Fruit fly (Drosophila melanogaster) whole organism, larva: ENCODE measurements around the gene mib1.

Experiments
- noc ChIP-seq: fragments of 200-800 bp; sonication (Bioruptor generic); optimal IDR thresholded peaks from 3 replicates; lab custom pipeline; 2019; ENCODE audit warnings: missing biosample characterization, mild to moderate bottlenecking, missing genetic modification characterization, moderate library complexity

The mib1 gene

DNA sequence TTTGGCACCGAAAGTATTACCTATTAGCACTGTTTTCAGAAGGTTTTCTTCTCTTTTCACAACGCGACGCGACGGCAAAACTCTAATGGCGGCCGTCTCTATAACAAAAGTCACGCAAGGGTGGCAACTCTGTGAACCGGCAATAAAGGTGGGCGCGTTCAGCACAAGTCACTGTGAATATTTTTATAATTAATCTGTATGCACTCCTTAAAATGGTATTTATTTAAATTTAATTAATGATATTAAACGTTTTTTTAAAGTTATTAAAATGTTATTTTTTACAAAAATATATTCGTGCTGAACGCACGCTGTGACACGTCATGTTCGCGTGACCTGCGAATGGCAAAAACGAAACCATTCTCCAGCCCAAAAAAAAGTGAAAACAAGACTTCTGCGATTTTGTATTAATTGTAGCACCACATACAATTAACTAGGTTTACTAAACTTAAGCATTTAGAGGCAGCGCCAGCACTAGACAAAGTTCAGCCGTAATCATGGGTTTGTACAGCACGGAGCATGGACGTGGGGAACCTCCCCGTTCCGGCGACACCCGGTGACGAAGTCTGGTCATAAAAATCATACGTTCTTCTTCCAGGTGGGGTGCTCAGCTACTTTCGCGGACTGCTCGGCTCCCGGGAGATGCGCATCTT lies 28.7 kb downstream of the mib1 start, which contains the start of the genes brm and Arl1:
Gene brm, minus strand, starts transcription at position 87 of the 650 bp plus-strand sequence.
Gene Arl1, plus strand, starts transcription at position 353 of the 650 bp plus-strand sequence.
- peak; percentile 98 for TF ChIP-seq noc (tag; lab: Kevin White, UChicago)

DNA sequence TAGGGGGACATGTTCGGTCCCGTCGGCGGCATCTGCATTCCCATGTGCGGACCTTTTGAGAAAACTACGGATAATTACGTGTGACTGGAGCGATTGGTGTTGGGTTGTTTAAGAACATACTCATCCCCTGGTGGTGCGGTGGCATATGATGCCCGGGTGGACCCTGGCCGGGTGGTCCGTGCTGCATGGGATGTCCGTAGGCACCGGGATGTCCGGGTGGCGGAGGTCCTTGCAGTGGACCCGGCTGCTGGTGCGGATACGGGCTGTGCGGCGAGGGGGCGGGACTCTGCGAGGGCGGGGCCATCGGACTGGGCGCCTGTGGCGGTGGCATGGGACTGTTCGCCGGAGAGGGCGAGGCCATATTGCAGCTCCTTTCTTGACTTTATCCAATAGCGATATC lies 29.5 kb downstream of the mib1 start:
- no peak for TF ChIP-seq noc (tag; lab: Kevin White, UChicago)

DNA sequence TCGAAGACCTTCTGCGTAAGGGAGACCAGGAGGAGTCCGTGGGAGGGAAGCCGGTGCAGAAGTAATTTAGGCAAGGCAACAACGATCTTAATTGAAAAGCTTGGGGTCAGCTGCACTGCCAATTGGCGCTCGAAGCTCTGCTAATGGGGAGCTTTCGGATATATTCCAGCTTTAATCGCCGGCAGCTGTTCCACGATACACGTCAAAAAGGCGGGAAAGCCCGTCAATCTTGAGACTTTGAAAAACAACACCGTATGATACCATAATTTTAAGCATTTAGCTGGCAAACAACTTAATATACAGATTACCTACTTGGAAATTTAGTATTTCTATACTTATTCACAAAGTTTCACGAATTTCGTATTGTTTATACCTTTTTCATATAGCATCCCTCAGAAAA lies 30.2 kb downstream of the mib1 start:
- TF ChIP-seq noc (tag; lab: Kevin White, UChicago) = no peak

dm6 chr3L:15979912-15980311 lies 31.7 kb downstream of the mib1 start, which contains the start of gene CG17027:
Gene CG17027, plus strand, starts transcription at chr3L:15980100.
- peak; percentile 39 for TF ChIP-seq noc (tag; lab: Kevin White, UChicago)

- TF ChIP-seq noc (tag; lab: Kevin White, UChicago) = no peak
Observed at dm6 chr3L:15979240-15979639, 32.4 kb downstream of the mib1 start.

DNA sequence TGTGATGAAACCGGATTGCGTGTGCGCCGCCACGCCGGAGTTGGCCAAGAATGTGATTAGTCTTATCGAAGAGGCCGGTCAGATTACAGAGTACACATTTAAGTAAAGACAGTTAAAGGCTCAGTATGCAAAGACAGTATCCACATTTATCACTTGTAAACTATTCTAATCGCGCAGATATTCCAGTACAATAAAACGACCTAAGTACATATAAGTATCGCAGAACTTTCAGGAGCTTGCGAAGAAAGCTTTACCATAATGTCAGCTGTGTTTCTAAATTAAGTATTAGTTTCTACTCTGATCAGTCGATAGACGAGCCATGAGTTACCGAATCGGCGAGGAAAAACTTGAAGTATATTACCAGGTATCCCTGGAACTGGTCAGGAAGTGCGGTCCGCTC lies 33.4 kb downstream of the mib1 start, which contains the start of gene CG17028:
Gene CG17028, plus strand, starts transcription at position 301 of the 400 bp plus-strand sequence.
- no peak for TF ChIP-seq noc (tag; lab: Kevin White, UChicago)

DNA sequence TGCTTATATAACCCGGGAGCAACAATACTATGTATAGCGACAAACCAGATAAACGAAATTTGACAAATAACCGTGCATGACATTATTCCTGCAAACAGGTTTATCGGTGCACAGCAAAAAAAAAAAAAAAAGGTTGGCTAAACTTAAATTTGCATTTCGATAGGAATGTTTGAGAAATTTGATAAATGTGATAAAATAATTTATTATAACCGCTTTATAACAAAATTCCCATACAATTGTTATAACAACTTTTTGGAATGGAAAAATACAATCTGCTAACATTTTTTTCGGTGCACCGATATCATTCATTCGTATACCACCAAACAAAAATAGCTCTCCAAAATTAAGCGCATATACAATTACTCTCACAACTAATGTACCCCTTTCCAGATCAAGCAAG lies 34.0 kb downstream of the mib1 start:
- peak; percentile 20 for TF ChIP-seq noc (tag; lab: Kevin White, UChicago)

DNA sequence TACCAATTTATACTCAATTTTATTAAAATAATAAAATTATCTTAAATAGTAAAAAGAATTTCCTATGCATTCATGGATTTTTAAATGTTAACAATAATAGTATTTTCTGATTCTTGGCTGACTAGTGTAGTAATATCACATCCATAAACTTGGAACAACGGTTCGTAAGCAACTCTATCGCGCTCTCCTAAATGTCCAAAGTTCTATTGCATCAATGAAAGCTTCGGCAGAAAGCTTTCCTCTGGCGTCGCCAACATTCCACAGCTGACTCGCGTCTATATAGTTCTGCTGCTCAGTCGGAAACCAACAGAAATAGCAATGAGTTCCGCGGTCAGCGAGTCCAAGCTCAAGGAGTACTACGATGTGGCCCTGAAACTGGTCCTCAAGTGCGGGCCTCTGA lies 34.9 kb downstream of the mib1 start, which contains the start of gene CG17029:
Gene CG17029, plus strand, starts transcription at position 113 of the 400 bp plus-strand sequence.
- TF ChIP-seq noc (tag; lab: Kevin White, UChicago) = no peak

DNA sequence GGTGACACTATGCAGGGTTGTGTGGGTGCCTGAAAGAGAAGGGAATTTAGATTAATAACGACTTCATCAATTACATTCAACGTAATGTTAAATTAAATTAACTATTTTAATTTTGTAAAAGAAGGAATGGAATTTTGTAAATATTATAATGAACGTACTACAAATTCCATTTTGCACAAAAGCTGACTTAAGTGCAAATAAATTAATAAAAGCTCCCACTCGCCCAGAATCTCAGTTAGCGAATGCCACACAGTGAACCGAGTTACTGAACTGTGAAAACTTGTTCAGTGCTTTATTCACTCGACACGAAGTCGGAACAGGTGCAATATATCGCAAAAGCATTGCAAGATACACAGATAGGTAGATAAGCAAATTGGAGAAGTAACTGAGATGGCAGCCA lies 36.5 kb downstream of the mib1 start, which contains the start of gene CG17026:
Gene CG17026, plus strand, starts transcription at position 301 of the 400 bp plus-strand sequence.
- TF ChIP-seq noc (tag; lab: Kevin White, UChicago) = no peak

DNA sequence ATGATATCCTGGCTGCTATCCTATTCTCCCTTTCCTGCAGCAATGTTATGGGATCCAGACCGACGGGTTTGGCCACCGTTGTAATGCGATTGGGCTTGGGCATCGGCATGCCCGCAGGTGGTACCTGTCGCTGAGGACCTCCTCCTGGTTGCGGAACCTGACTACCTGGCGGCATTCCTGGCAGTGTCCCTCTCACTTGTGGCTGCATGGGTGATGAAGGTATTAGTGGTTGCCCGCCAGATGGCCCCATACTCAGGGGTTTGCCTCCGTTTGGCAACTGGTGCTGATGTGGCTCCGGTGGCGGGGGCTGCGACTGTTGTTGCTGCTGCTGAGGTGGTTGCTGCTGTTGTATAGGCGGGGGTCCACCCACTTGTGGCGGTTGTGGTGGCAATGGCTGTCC lies 37.4 kb downstream of the mib1 start:
- no peak for TF ChIP-seq noc (tag; lab: Kevin White, UChicago)

DNA sequence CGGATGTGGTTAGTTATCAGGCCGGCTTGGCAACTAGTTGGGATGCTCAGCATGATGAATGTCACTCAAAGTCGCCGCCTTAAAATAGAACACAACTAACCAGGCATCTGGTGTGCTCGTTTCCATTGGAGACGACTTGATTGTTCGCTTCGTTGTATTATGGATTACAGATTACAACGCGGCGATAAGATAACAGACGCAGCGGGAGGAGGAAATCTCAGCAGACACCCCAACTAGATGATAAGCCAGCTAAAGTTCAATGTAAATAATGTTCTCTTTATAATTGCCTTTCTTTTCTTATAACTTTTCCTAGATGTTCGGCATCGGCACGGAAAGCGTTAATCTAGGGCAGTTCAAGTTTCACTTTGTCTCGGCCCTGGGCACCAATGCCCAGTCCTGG lies 42.9 kb downstream of the mib1 start:
- TF ChIP-seq noc (tag; lab: Kevin White, UChicago) = no peak

- TF ChIP-seq noc (tag; lab: Kevin White, UChicago) = no peak
Observed at dm6 chr3L:15967588-15968500, 43.8 kb downstream of the mib1 start, which contains the start of the genes Brr2 and CG10516. Gene Brr2, minus strand, starts transcription at chr3L:15967872. Gene CG10516, plus strand, starts transcription at chr3L:15968204.

dm6 chr3L:15958612-15959315 lies 52.8 kb downstream of the mib1 start, which contains the start of gene CG17032:
Gene CG17032, plus strand, starts transcription at chr3L:15958843.
- peak; percentile 65 for TF ChIP-seq noc (tag; lab: Kevin White, UChicago)
